Worm (Caenorhabditis elegans) whole organism, L2 larva: ENCODE measurements around the gene Y62H9A.2.

Source experiments
- C34F6.9 ChIP-seq: fragments of 150-350 bp; optimal IDR thresholded peaks from 2 replicates; lab custom pipeline; 2014; ENCODE audit warnings: missing biosample characterization, missing genetic modification characterization
- F13H6.1 ChIP-seq: sonication (generic microtip); optimal IDR thresholded peaks from 2 replicates; lab custom pipeline; 2016; ENCODE audit warnings: missing genetic modification characterization, missing compliant biosample characterization
- ZK546.5 ChIP-seq: sonication (generic microtip); optimal IDR thresholded peaks from 2 replicates; lab custom pipeline; 2017; ENCODE audit warnings: missing biosample characterization, missing genetic modification characterization
- alr-1 ChIP-seq: fragments of 150-350 bp; optimal IDR thresholded peaks from 2 replicates; lab custom pipeline; 2014; ENCODE audit warnings: missing biosample characterization, missing genetic modification characterization
- ama-1 ChIP-seq: fragments of 150-350 bp; optimal IDR thresholded peaks from 2 replicates; lab custom pipeline; 2018; ENCODE audit warnings: inconsistent platforms
- blmp-1 ChIP-seq: sonication (generic microtip); optimal IDR thresholded peaks from 2 replicates; lab custom pipeline; 2017; ENCODE audit warnings: missing genetic modification characterization, mild to moderate bottlenecking, missing compliant biosample characterization, antibody characterized with exemption, moderate library complexity; ENCODE audit not compliant: insufficient read depth
- ceh-16 ChIP-seq: fragments of 150-350 bp; optimal IDR thresholded peaks from 2 replicates; lab custom pipeline; 2014; ENCODE audit warnings: missing biosample characterization, missing genetic modification characterization
- ceh-82 ChIP-seq: fragments of 150-350 bp; optimal IDR thresholded peaks from 2 replicates; lab custom pipeline; 2014; ENCODE audit warnings: missing biosample characterization, missing genetic modification characterization
- crh-2 ChIP-seq: sonication (generic microtip); optimal IDR thresholded peaks from 2 replicates; lab custom pipeline; 2017; ENCODE audit warnings: missing biosample characterization, missing genetic modification characterization
- dmd-4 ChIP-seq: sonication (generic microtip); optimal IDR thresholded peaks from 2 replicates; lab custom pipeline; 2017; ENCODE audit warnings: missing biosample characterization, missing genetic modification characterization
- egl-27 ChIP-seq: sonication (generic microtip); optimal IDR thresholded peaks from 3 replicates; lab custom pipeline; 2017; ENCODE audit warnings: missing biosample characterization, missing genetic modification reagents, missing genetic modification characterization
- elt-3 ChIP-seq: sonication (generic microtip); optimal IDR thresholded peaks from 2 replicates; lab custom pipeline; 2017; ENCODE audit warnings: missing biosample characterization, missing genetic modification characterization
- fos-1 ChIP-seq: fragments of 150-350 bp; optimal IDR thresholded peaks from 2 replicates; lab custom pipeline; 2014; ENCODE audit warnings: missing biosample characterization, missing genetic modification characterization
- gmeb-1 ChIP-seq: fragments of 150-350 bp; optimal IDR thresholded peaks from 2 replicates; lab custom pipeline; 2014; ENCODE audit warnings: missing biosample characterization, missing genetic modification characterization
- lin-11 ChIP-seq: fragments of 150-350 bp; sonication (generic microtip); optimal IDR thresholded peaks from 2 replicates; lab custom pipeline; 2014; ENCODE audit warnings: missing biosample characterization, missing genetic modification characterization, inconsistent platforms, mixed read lengths
- lin-39 ChIP-seq: fragments of 150-350 bp; optimal IDR thresholded peaks from 2 replicates; lab custom pipeline; 2014; ENCODE audit warnings: missing biosample characterization, missing genetic modification reagents, missing genetic modification characterization
- lsy-2 ChIP-seq, 2 experiments: fragments of 150-350 bp in 1 of 2; sonication (generic microtip) in 1 of 2; optimal IDR thresholded peaks; 2 replicates each; lab custom pipeline; 2014 to 2017; ENCODE audit warnings: missing biosample characterization in 2 of 2, missing genetic modification characterization in 2 of 2
- mab-5 ChIP-seq: fragments of 150-350 bp; optimal IDR thresholded peaks from 2 replicates; lab custom pipeline; 2014; ENCODE audit warnings: missing biosample characterization, missing genetic modification characterization
- mdl-1 ChIP-seq, 2 experiments: fragments of 150-350 bp in 1 of 2; sonication (generic microtip) in 1 of 2; optimal IDR thresholded peaks; 2 replicates each; lab custom pipeline; 2017; ENCODE audit warnings: missing biosample characterization in 2 of 2, missing genetic modification characterization in 2 of 2
- nhr-10 ChIP-seq: sonication (generic microtip); optimal IDR thresholded peaks from 2 replicates; lab custom pipeline; 2017; ENCODE audit warnings: missing biosample characterization, missing genetic modification characterization
- nhr-11 ChIP-seq: fragments of 150-350 bp; optimal IDR thresholded peaks from 2 replicates; lab custom pipeline; 2014; ENCODE audit warnings: missing biosample characterization, missing genetic modification characterization
- nhr-129 ChIP-seq: fragments of 150-350 bp; optimal IDR thresholded peaks from 2 replicates; lab custom pipeline; 2014; ENCODE audit warnings: missing biosample characterization, missing genetic modification characterization
- nhr-21 ChIP-seq: fragments of 150-350 bp; optimal IDR thresholded peaks from 2 replicates; lab custom pipeline; 2014; ENCODE audit warnings: missing biosample characterization, missing genetic modification characterization
- nhr-23 ChIP-seq: fragments of 150-350 bp; optimal IDR thresholded peaks from 2 replicates; lab custom pipeline; 2014; ENCODE audit warnings: missing biosample characterization, missing genetic modification reagents, missing genetic modification characterization
- nhr-237 ChIP-seq: fragments of 150-350 bp; optimal IDR thresholded peaks from 2 replicates; lab custom pipeline; 2014; ENCODE audit warnings: missing biosample characterization, missing genetic modification characterization
- nhr-77 ChIP-seq: fragments of 150-350 bp; optimal IDR thresholded peaks from 2 replicates; lab custom pipeline; 2014; ENCODE audit warnings: missing biosample characterization, missing genetic modification characterization
- peb-1 ChIP-seq: fragments of 150-350 bp; optimal IDR thresholded peaks from 2 replicates; lab custom pipeline; 2014; ENCODE audit warnings: missing biosample characterization, missing genetic modification characterization
- sem-4 ChIP-seq: fragments of 150-350 bp; optimal IDR thresholded peaks from 2 replicates; lab custom pipeline; 2014; ENCODE audit warnings: missing biosample characterization, missing genetic modification reagents, missing genetic modification characterization
- skn-1 ChIP-seq: sonication (generic microtip); optimal IDR thresholded peaks from 2 replicates; lab custom pipeline; 2017; ENCODE audit warnings: missing biosample characterization, missing genetic modification characterization
- sma-9 ChIP-seq, 2 experiments: fragments of 150-350 bp in 1 of 2; sonication (generic microtip) in 1 of 2; optimal IDR thresholded peaks; 2 replicates each; lab custom pipeline; 2014 to 2016; ENCODE audit warnings: missing genetic modification characterization in 2 of 2, mild to moderate bottlenecking in 1 of 2, missing biosample characterization in 1 of 2, missing compliant biosample characterization in 1 of 2, missing genetic modification reagents in 1 of 2, moderate library complexity in 1 of 2
- snpc-4 ChIP-seq: fragments of 150-350 bp; optimal IDR thresholded peaks from 2 replicates; lab custom pipeline; 2014; ENCODE audit warnings: missing biosample characterization, missing genetic modification characterization
- unc-39 ChIP-seq: fragments of 150-350 bp; optimal IDR thresholded peaks from 2 replicates; lab custom pipeline; 2014; ENCODE audit warnings: missing biosample characterization, missing genetic modification characterization
- unc-55 ChIP-seq: fragments of 150-350 bp; sonication (generic microtip); optimal IDR thresholded peaks from 3 replicates; lab custom pipeline; 2014; ENCODE audit warnings: missing biosample characterization, missing genetic modification reagents, missing genetic modification characterization
- unc-62 ChIP-seq: fragments of 150-350 bp; optimal IDR thresholded peaks from 2 replicates; lab custom pipeline; 2014; ENCODE audit warnings: missing biosample characterization, missing genetic modification reagents, missing genetic modification characterization
- ztf-1 ChIP-seq: fragments of 200-800 bp; sonication (Bioruptor generic); conservative IDR thresholded peaks from 2 replicates; pipeline ENCODE4 v1.3.6; 2022; ENCODE audit warnings: missing genetic modification characterization, missing compliant biosample characterization
- ztf-4 ChIP-seq: fragments of 150-350 bp; optimal IDR thresholded peaks from 2 replicates; lab custom pipeline; 2014; ENCODE audit warnings: missing biosample characterization, missing genetic modification characterization

Gene Y62H9A.2

DNA sequence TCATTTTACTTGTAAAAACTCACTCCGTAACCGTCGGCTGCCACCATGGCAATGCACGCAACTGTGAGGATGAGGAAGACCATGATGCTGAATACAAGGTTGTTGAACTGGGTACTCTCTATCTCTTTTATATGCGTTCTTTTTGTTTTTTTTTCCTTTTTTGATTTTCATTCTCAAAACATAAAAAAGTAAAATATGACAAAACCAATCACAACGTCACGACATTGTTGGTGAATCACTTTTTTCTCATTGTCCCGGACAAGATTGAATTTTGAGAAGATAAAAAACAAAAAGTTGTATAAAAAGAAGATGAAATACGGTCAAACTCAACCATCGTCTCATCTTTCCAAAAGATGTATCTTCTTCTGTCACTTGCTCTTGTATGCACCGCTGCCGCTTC, 4.8 kb upstream of the Y62H9A.2 start, which contains the start of the genes Y62H9A.5 and ule-5:
Y62H9A.5 (minus strand) TSS at position 101 of the 400 bp plus-strand sequence.
ule-5 (plus strand) TSS at position 328 of the 400 bp plus-strand sequence.
- TF ChIP-seq nhr-23 (tag; lab: Kevin White, UChicago) (no peak), dmd-4 (tag; lab: Kevin White, UChicago) (no peak), lin-11 (tag; lab: Kevin White, UChicago) (no peak), nhr-77 (tag; lab: Kevin White, UChicago) (no peak), nhr-11 (tag; lab: Kevin White, UChicago) (no peak), ceh-16 (tag; lab: Kevin White, UChicago) (no peak), nhr-129 (tag; lab: Kevin White, UChicago) (no peak), snpc-4 (tag; lab: Kevin White, UChicago) (no peak), mab-5 (tag; lab: Kevin White, UChicago) (no peak), ceh-82 (tag; lab: Kevin White, UChicago) (no peak), egl-27 (no peak), unc-55 (no peak), elt-3 (no peak)
- TF ChIP-seq, all 48 proteins: peak for 0

- TF ChIP-seq ztf-1 (no peak), ZK546.5 (tag; lab: Kevin White, UChicago) (no peak)
- TF ChIP-seq, all 48 proteins: peak for 0
Observed at ce11 chrX:11879871-11880270, 1.9 kb upstream of the Y62H9A.2 start, which contains the start of the genes Y62H9A.3 and Y62H9A.4. Y62H9A.3 (minus strand) TSS chrX:11879971. Y62H9A.4 (plus strand) TSS chrX:11880126.

- no peak for TF ChIP-seq peb-1
- no peak for TF ChIP-seq unc-55
- no peak for TF ChIP-seq lin-39 (tag; lab: Kevin White, UChicago)
- no peak for TF ChIP-seq sem-4 (tag; lab: Kevin White, UChicago)
- no peak for TF ChIP-seq sma-9 (GFP tag; optimal IDR thresholded peaks at IDR 0.05; lab: Kevin White, UChicago)
- no peak for TF ChIP-seq sma-9 (tag; optimal IDR thresholded peaks at IDR 0.05; lab: Kevin White, UChicago)
- no peak for TF ChIP-seq unc-39 (tag; lab: Kevin White, UChicago)
- TF ChIP-seq lsy-2 (tag; optimal IDR thresholded peaks at IDR 0.05; lab: Kevin White, UChicago), result no peak
- TF ChIP-seq F13H6.1 (tag; lab: Kevin White, UChicago), result no peak
- no peak for TF ChIP-seq gmeb-1 (tag; lab: Kevin White, UChicago)
- TF ChIP-seq nhr-23 (tag; lab: Kevin White, UChicago), result no peak
- TF ChIP-seq ztf-4 (tag; lab: Kevin White, UChicago), result no peak
- no peak for TF ChIP-seq ceh-16 (tag; lab: Kevin White, UChicago)
- TF ChIP-seq nhr-129 (tag; lab: Kevin White, UChicago), result no peak
- TF ChIP-seq skn-1 (tag; lab: Kevin White, UChicago), result no peak
- no peak for TF ChIP-seq C34F6.9
- TF ChIP-seq alr-1 (tag; lab: Kevin White, UChicago), result no peak
- TF ChIP-seq ZK546.5 (tag; lab: Kevin White, UChicago), result no peak
- no peak for TF ChIP-seq blmp-1
Observed at ce11 chrX:11875260-11875659, 2.7 kb downstream of the Y62H9A.2 start, which contains the start of gene Y62H9A.1. Y62H9A.1 (plus strand) TSS chrX:11875541.

- TF ChIP-seq alr-1 (tag; lab: Kevin White, UChicago) (no peak), ama-1 (lab: Kevin White, UChicago) (no peak), mdl-1 (tag; optimal IDR thresholded peaks at IDR 0.05; lab: Kevin White, UChicago) (no peak), nhr-21 (no peak), fos-1 (tag; lab: Kevin White, UChicago) (no peak), dmd-4 (tag; lab: Kevin White, UChicago) (no peak), lin-11 (tag; lab: Kevin White, UChicago) (no peak), nhr-237 (tag; lab: Kevin White, UChicago) (no peak), sma-9 (GFP tag; optimal IDR thresholded peaks at IDR 0.05; lab: Kevin White, UChicago) (no peak), sma-9 (tag; optimal IDR thresholded peaks at IDR 0.05; lab: Kevin White, UChicago) (no peak), nhr-77 (tag; lab: Kevin White, UChicago) (no peak), nhr-10 (tag; lab: Kevin White, UChicago) (no peak), mab-5 (tag; lab: Kevin White, UChicago) (no peak), gmeb-1 (tag; lab: Kevin White, UChicago) (no peak), blmp-1 (no peak), crh-2 (tag; lab: Kevin White, UChicago) (no peak), nhr-23 (tag; lab: Kevin White, UChicago) (no peak), unc-62 (GFP tag; lab: Kevin White, UChicago) (no peak)
Observed at ce11 chrX:11872210-11872609, 5.8 kb downstream of the Y62H9A.2 start.
